Worm (Caenorhabditis elegans): ENCODE results near the gene nhr-171.

ce11 chrV:7504271-7504670 is 7.3 kb upstream of the nhr-171 start, which contains the start of gene srh-229:
- TF ChIP-seq mep-1 (tag; optimal IDR thresholded peaks at IDR 0.05) (no peak), daf-12 (tag; optimal IDR thresholded peaks at IDR 0.05) (no peak), nhr-28 (tag; optimal IDR thresholded peaks at IDR 0.05) (no peak), nhr-77 (tag; optimal IDR thresholded peaks at IDR 0.05) (no peak), nhr-25 (tag; optimal IDR thresholded peaks at IDR 0.05; ENCODE audit: borderline replicate concordance, insufficient read depth) (no peak), ama-1 (optimal IDR thresholded peaks at IDR 0.05) (no peak), dmd-9 (GFP tag; IDR thresholded peaks at IDR 0.05) (no peak), mdl-1 (tag; optimal IDR thresholded peaks at IDR 0.05) (no peak), snpc-4 (tag; optimal IDR thresholded peaks at IDR 0.05) (no peak), Y5F2A.4 (GFP tag; optimal IDR thresholded peaks at IDR 0.05) (no peak), pqm-1 (tag; optimal IDR thresholded peaks at IDR 0.05) (no peak)

Measured in whole organism, L4 larva.